Fruit fly (Drosophila melanogaster) whole organism, embryonic: Measurements from ENCODE around the gene CG43322.

Experiments used
- Atf-2 ChIP-seq: fragments of 200-800 bp; sonication (Bioruptor generic); optimal IDR thresholded peaks from 2 replicates; lab custom pipeline; 2016; ENCODE audit warnings: missing biosample characterization, missing genetic modification characterization
- CG10267 ChIP-seq: fragments of 200-800 bp; sonication (Bioruptor generic); optimal IDR thresholded peaks from 2 replicates; lab custom pipeline; 2018; ENCODE audit warnings: missing biosample characterization, mild to moderate bottlenecking, missing genetic modification characterization, moderate library complexity
- CG10543 ChIP-seq: fragments of 200-800 bp; sonication (Bioruptor generic); optimal IDR thresholded peaks from 3 replicates; lab custom pipeline; 2017; ENCODE audit warnings: missing biosample characterization, mild to moderate bottlenecking, missing genetic modification characterization, moderate library complexity
- CG12769 ChIP-seq: fragments of 200-800 bp; sonication (Bioruptor generic); optimal IDR thresholded peaks from 2 replicates; lab custom pipeline; 2019; ENCODE audit warnings: missing biosample characterization, mild to moderate bottlenecking, missing genetic modification characterization, moderate library complexity
- CG14441 ChIP-seq: fragments of 200-800 bp; sonication (Bioruptor generic); IDR thresholded peaks from 2 replicates; pipeline ENCODE4 v1.3.6; 2022; ENCODE audit warnings: missing biosample characterization, missing genetic modification characterization
- CG14965 ChIP-seq: fragments of 200-800 bp; sonication (Bioruptor generic); optimal IDR thresholded peaks from 2 replicates; lab custom pipeline; 2016; ENCODE audit warnings: missing biosample characterization, missing genetic modification characterization, borderline replicate concordance
- CG1647 ChIP-seq: fragments of 200-800 bp; sonication (Bioruptor generic); optimal IDR thresholded peaks from 3 replicates; lab custom pipeline; 2016; ENCODE audit warnings: missing biosample characterization, missing genetic modification characterization
- CG1832 ChIP-seq: fragments of 200-800 bp; sonication (Bioruptor generic); optimal IDR thresholded peaks from 2 replicates; lab custom pipeline; 2017; ENCODE audit warnings: missing biosample characterization, mild to moderate bottlenecking, missing genetic modification characterization, inconsistent platforms
- CG18619 ChIP-seq: fragments of 200-800 bp; sonication (Bioruptor generic); optimal IDR thresholded peaks from 3 replicates; lab custom pipeline; 2017; ENCODE audit warnings: missing biosample characterization, mild to moderate bottlenecking, missing genetic modification characterization
- CG32772 ChIP-seq: fragments of 200-800 bp; sonication (Bioruptor generic); IDR thresholded peaks from 2 replicates; pipeline ENCODE4 v1.3.6; 2022; ENCODE audit warnings: missing biosample characterization, missing genetic modification characterization
- CG33213 ChIP-seq: fragments of 200-800 bp; sonication (Bioruptor generic); optimal IDR thresholded peaks from 3 replicates; lab custom pipeline; 2016; ENCODE audit warnings: missing biosample characterization, missing genetic modification characterization
- CG4328 ChIP-seq: fragments of 200-800 bp; sonication (Bioruptor generic); optimal IDR thresholded peaks from 3 replicates; lab custom pipeline; 2017; ENCODE audit warnings: missing biosample characterization, missing genetic modification reagents, missing genetic modification characterization
- CG4820 ChIP-seq: fragments of 200-800 bp; sonication (Bioruptor generic); optimal IDR thresholded peaks from 3 replicates; lab custom pipeline; 2016; ENCODE audit warnings: missing biosample characterization, missing genetic modification characterization
- CG7357 ChIP-seq: fragments of 200-800 bp; sonication (Bioruptor generic); IDR thresholded peaks from 3 replicates; pipeline ENCODE4 v1.3.6; 2022; ENCODE audit warnings: missing biosample characterization, missing genetic modification characterization
- CG8478 ChIP-seq: fragments of >200 bp; optimal IDR thresholded peaks from 2 replicates; lab custom pipeline; 2018
- CG9609 ChIP-seq: fragments of 200-800 bp; sonication (Bioruptor generic); optimal IDR thresholded peaks from 3 replicates; lab custom pipeline; 2016; ENCODE audit warnings: missing biosample characterization, missing genetic modification characterization
- CG9932 ChIP-seq: fragments of 200-800 bp; sonication (Bioruptor generic); IDR thresholded peaks from 2 replicates; pipeline ENCODE4 v1.3.6; 2022; ENCODE audit warnings: missing biosample characterization, missing genetic modification characterization
- CrebB ChIP-seq: fragments of 200-800 bp; sonication (Bioruptor generic); optimal IDR thresholded peaks from 3 replicates; lab custom pipeline; 2018; ENCODE audit warnings: missing biosample characterization, mild to moderate bottlenecking, missing genetic modification characterization
- Dll ChIP-seq: fragments of 200-800 bp; sonication (Bioruptor generic); IDR thresholded peaks from 4 replicates; pipeline ENCODE4 v1.3.6; 2022; ENCODE audit warnings: missing biosample characterization, missing genetic modification characterization; ENCODE audit not compliant: partially characterized antibody
- Fer2 ChIP-seq: fragments of 200-800 bp; sonication (Bioruptor generic); optimal IDR thresholded peaks from 2 replicates; lab custom pipeline; 2018; ENCODE audit warnings: missing biosample characterization, mild to moderate bottlenecking, missing genetic modification characterization, moderate library complexity
- Hmx ChIP-seq: fragments of 200-800 bp; sonication (Bioruptor generic); optimal IDR thresholded peaks from 2 replicates; lab custom pipeline; 2016; ENCODE audit warnings: missing biosample characterization, missing genetic modification characterization
- Hr51 ChIP-seq, 2 experiments: fragments of 200-800 bp; sonication (Bioruptor generic); optimal IDR thresholded peaks; 2 replicates in 1 of 2; 3 replicates in 1 of 2; lab custom pipeline; 2016 to 2018; ENCODE audit warnings: missing biosample characterization in 2 of 2, missing genetic modification characterization in 2 of 2, mild to moderate bottlenecking in 1 of 2, moderate library complexity in 1 of 2
- Lhr ChIP-seq: fragments of 200-800 bp; sonication (Bioruptor generic); optimal IDR thresholded peaks from 3 replicates; lab custom pipeline; 2017; ENCODE audit warnings: mild to moderate bottlenecking, missing biosample characterization, missing genetic modification reagents, missing genetic modification characterization
- NFAT ChIP-seq: fragments of 200-800 bp; sonication (Bioruptor generic); IDR thresholded peaks from 2 replicates; pipeline ENCODE4 v1.3.6; 2022; ENCODE audit warnings: missing biosample characterization, missing genetic modification characterization
- Scr ChIP-seq: fragments of 200-800 bp; sonication (Bioruptor generic); IDR thresholded peaks from 2 replicates; pipeline ENCODE4 v1.3.6; 2022; ENCODE audit warnings: missing biosample characterization, missing genetic modification characterization; ENCODE audit not compliant: partially characterized antibody
- Sox102F ChIP-seq: fragments of 200-800 bp; sonication (Bioruptor generic); optimal IDR thresholded peaks from 2 replicates; lab custom pipeline; 2018; ENCODE audit warnings: missing biosample characterization, mild to moderate bottlenecking, missing genetic modification characterization, moderate library complexity
- Stat92E ChIP-seq, 3 experiments: fragments of >200 bp in 2 of 3; fragments of 200-800 bp in 1 of 3; sonication (Bioruptor generic) in 1 of 3; optimal IDR thresholded peaks; 2 replicates each; lab custom pipeline; 2017 to 2019; ENCODE audit warnings: missing biosample characterization in 3 of 3, missing genetic modification characterization in 3 of 3, mild to moderate bottlenecking in 1 of 3, moderate library complexity in 1 of 3
- Trl ChIP-seq, 3 experiments: fragments of >200 bp in 2 of 3; fragments of 200-800 bp in 1 of 3; sonication (Bioruptor generic) in 1 of 3; optimal IDR thresholded peaks; 2 replicates in 1 of 3; 3 replicates in 2 of 3; lab custom pipeline; 2016 to 2017; ENCODE audit warnings: missing biosample characterization in 1 of 3, missing genetic modification characterization in 1 of 3
- ara ChIP-seq: fragments of 200-800 bp; sonication (Bioruptor generic); IDR thresholded peaks from 2 replicates; pipeline ENCODE4 v1.3.6; 2022; ENCODE audit warnings: missing biosample characterization, missing genetic modification characterization
- bbx ChIP-seq: fragments of 200-800 bp; sonication (Bioruptor generic); IDR thresholded peaks from 2 replicates; pipeline ENCODE4 v1.3.6; 2022; ENCODE audit warnings: missing biosample characterization, missing genetic modification characterization; ENCODE audit not compliant: partially characterized antibody
- bsh ChIP-seq, 2 experiments: fragments of 200-800 bp; sonication (Bioruptor generic); optimal IDR thresholded peaks; 2 replicates each; lab custom pipeline; 2017 to 2018; ENCODE audit warnings: mild to moderate bottlenecking in 2 of 2, missing biosample characterization in 2 of 2, missing genetic modification characterization in 2 of 2, moderate library complexity in 1 of 2
- grau ChIP-seq: fragments of 200-800 bp; optimal IDR thresholded peaks from 3 replicates; lab custom pipeline; 2019; ENCODE audit warnings: missing biosample characterization, mild to moderate bottlenecking, missing genetic modification characterization, moderate library complexity
- jumu ChIP-seq: fragments of 200-800 bp; sonication (Bioruptor generic); optimal IDR thresholded peaks from 3 replicates; lab custom pipeline; 2016; ENCODE audit warnings: missing biosample characterization, missing genetic modification characterization
- nerfin-1 ChIP-seq: fragments of 200-800 bp; sonication (Bioruptor generic); optimal IDR thresholded peaks from 3 replicates; lab custom pipeline; 2019; ENCODE audit warnings: missing biosample characterization, mild to moderate bottlenecking, missing genetic modification characterization, moderate library complexity
- odd ChIP-seq: fragments of 200-800 bp; sonication (Bioruptor generic); optimal IDR thresholded peaks from 2 replicates; lab custom pipeline; 2017; ENCODE audit warnings: missing biosample characterization, mild to moderate bottlenecking, missing genetic modification characterization
- onecut ChIP-seq: fragments of 200-800 bp; sonication (Bioruptor generic); IDR thresholded peaks from 2 replicates; pipeline ENCODE4 v1.3.6; 2022; ENCODE audit warnings: missing biosample characterization, missing genetic modification characterization
- pho ChIP-seq: fragments of 200-800 bp; sonication (Bioruptor generic); optimal IDR thresholded peaks from 2 replicates; lab custom pipeline; 2016; ENCODE audit warnings: missing biosample characterization, missing genetic modification characterization
- pum ChIP-seq: fragments of 200-800 bp; sonication (Bioruptor generic); optimal IDR thresholded peaks from 2 replicates; lab custom pipeline; 2016; ENCODE audit warnings: missing biosample characterization, missing genetic modification characterization
- ro ChIP-seq: fragments of 200-800 bp; sonication (Bioruptor generic); IDR thresholded peaks from 2 replicates; pipeline ENCODE4 v1.3.6; 2022; ENCODE audit warnings: missing biosample characterization, missing genetic modification characterization
- run ChIP-seq: fragments of 200-800 bp; sonication (Bioruptor generic); optimal IDR thresholded peaks from 3 replicates; lab custom pipeline; 2018; ENCODE audit warnings: missing biosample characterization, mild to moderate bottlenecking, missing genetic modification characterization
- sqz ChIP-seq: fragments of 200-800 bp; sonication (Bioruptor generic); optimal IDR thresholded peaks from 3 replicates; lab custom pipeline; 2018; ENCODE audit warnings: missing biosample characterization, mild to moderate bottlenecking, missing genetic modification characterization
- ssp ChIP-seq: fragments of 200-800 bp; sonication (Bioruptor generic); IDR thresholded peaks from 2 replicates; pipeline ENCODE4 v1.3.6; 2022; ENCODE audit warnings: missing biosample characterization, missing genetic modification characterization
- stwl ChIP-seq: fragments of 200-800 bp; sonication (Bioruptor generic); optimal IDR thresholded peaks from 3 replicates; lab custom pipeline; 2018; ENCODE audit warnings: missing biosample characterization, mild to moderate bottlenecking, missing genetic modification characterization, moderate library complexity
- tll ChIP-seq, 2 experiments: fragments of 200-800 bp in 1 of 2; fragments of >200 bp in 1 of 2; sonication (Bioruptor generic) in 1 of 2; optimal IDR thresholded peaks; 2 replicates each; lab custom pipeline; 2017 to 2019; ENCODE audit warnings: missing biosample characterization in 2 of 2, missing genetic modification characterization in 2 of 2, mild to moderate bottlenecking in 1 of 2, moderate library complexity in 1 of 2
- tx ChIP-seq: fragments of 200-800 bp; sonication (Bioruptor generic); optimal IDR thresholded peaks from 2 replicates; lab custom pipeline; 2016; ENCODE audit warnings: missing biosample characterization, missing genetic modification characterization

Gene CG43322

DNA sequence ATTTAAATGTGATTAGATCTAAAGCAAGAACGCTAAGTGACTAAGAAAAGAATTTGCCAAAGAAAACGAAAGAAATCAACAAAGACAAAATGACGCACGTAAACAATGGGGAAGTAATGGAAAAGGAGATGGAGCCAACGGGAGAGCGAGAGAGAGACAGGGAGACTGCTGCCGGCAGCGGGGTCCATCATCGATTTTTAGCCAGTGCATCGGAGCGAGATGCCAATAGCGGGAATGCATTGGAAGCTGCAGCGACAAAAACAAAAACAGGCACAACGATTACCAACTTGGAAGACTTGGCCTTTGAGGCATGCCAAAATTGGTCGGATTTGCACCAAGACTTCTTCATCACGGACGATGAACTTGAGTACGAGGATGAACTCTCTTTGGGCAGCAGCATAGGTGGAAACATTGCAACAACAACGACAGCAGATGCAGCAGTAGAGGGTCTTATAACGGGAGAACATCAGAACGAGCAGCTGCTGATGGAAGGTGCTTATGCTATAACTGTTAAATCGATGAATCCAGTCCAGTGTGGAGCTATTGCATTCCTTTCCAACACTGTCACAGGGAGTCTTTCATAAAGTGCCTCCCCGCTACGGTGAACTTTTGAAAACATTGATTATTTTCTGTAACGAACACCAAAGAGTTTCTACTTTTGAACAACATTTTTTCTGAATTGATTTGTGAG is 37.4 kb downstream of the CG43322 start:
- TF ChIP-seq ara (GFP tag; lab: Robert Waterston, UW) (0 out of 2 replicates have a peak, but pooled peaks have one; percentile 7), Hr51 (GFP tag; optimal IDR thresholded peaks at IDR 0.05; lab: Kevin White, UChicago) (no peak), grau (tag; lab: Kevin White, UChicago) (peak; percentile 34), CG4328 (GFP tag; lab: Kevin White, UChicago) (no peak), CG1832 (GFP tag; lab: Kevin White, UChicago) (peak; percentile 60), bbx (GFP tag; lab: Robert Waterston, UW) (no peak), CG10267 (peak; percentile 36), CrebB (tag; lab: Kevin White, UChicago) (no peak), nerfin-1 (tag; lab: Kevin White, UChicago) (peak; percentile 47), bsh (GFP tag; optimal IDR thresholded peaks at IDR 0.05; lab: Kevin White, UChicago) (no peak), ro (GFP tag; lab: Robert Waterston, UW) (no peak), stwl (tag; lab: Kevin White, UChicago) (peak; percentile 67), CG8478 (lab: Kevin White, UChicago) (peak; percentile 33), Dll (0 out of 4 replicates have a peak, but pooled peaks have one; percentile 8), onecut (GFP tag; lab: Robert Waterston, UW) (peak; percentile 96)
- TF ChIP-seq, all 482 proteins: peak for 9

DNA sequence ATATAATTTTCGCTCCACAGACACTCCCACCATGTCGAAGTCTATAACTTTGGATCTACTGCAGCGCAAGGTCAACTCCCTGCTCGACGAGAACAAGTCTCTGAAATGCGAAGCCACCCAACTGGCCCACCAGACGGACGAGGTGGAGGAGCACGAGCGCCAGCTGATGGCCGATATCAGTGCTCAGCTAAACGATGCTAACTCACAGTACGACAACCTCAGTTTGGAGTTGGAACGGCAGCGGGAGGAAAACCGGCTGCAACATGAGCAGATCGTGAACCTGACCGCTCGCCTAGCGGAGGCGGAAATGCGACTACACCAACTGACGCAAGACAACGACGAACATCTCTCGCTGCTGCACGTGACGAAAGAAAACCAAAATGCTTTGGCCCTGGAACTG is 38.5 kb downstream of the CG43322 start:
- TF ChIP-seq pum (GFP tag; lab: Kevin White, UChicago) (no peak), CG18619 (GFP tag; lab: Kevin White, UChicago) (no peak), run (no peak), CG32772 (GFP tag; lab: Robert Waterston, UW) (no peak), tx (no peak), CG14965 (GFP tag; lab: Kevin White, UChicago) (no peak), CG7357 (no peak), Atf-2 (GFP tag; lab: Kevin White, UChicago) (no peak), odd (GFP tag; lab: Kevin White, UChicago) (no peak), CG12769 (tag; lab: Kevin White, UChicago) (no peak), CG14441 (GFP tag; lab: Robert Waterston, UW) (no peak), Stat92E (GFP tag; optimal IDR thresholded peaks at IDR 0.05; lab: Kevin White, UChicago) (no peak), Sox102F (GFP tag; lab: Kevin White, UChicago) (no peak), CG1647 (GFP tag; lab: Kevin White, UChicago) (no peak), CG9932 (GFP tag; lab: Robert Waterston, UW) (no peak), pho (no peak), Scr (GFP tag; lab: Robert Waterston, UW) (no peak)

DNA sequence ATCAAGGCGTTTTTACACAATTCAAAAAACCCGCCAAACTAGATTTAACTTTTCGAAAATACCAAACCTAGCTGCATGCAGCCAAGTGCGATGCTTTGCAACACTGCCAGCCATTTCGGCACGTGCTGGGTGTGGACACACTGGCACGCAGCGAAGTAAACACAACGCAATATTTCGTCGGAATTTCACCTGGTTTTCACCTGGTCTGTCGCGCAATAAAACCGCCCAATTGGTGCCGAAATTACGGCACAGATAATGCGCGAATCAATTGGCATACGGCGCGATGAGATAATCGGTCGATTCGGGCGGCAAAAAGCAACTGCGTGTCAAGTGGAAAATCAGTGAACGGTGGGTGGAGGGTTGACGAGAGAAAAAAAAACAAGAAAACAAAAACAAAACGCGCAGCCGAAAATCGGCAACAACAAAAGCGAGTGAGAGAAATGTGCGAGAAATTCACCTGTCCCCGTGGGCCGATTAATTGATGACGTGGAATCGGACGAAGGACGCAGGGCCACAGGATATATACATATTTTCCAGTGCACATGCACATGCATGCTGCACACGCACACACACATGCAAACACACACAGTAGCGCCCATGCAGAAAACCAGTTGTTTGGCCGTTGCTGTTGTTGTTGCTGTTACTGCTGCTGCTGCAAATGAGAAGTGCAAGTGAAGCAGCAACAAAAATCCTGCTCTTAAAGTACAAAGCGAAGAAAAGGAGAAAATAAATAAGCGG is 43.2 kb downstream of the CG43322 start, which contains the start of gene Mnn1:
Gene Mnn1 (plus strand): TSS at position 113 of the 738 bp plus-strand sequence.
- TF ChIP-seq CG4820 (GFP tag; lab: Kevin White, UChicago) (peak; percentile 10), Fer2 (tag; lab: Kevin White, UChicago) (no peak), NFAT (GFP tag; lab: Robert Waterston, UW) (peak; percentile 22; the same call in 1 of the 2 replicates), Trl (optimal IDR thresholded peaks at IDR 0.05; lab: Kevin White, UChicago) (no peak), Trl (GFP tag; optimal IDR thresholded peaks at IDR 0.05; lab: Kevin White, UChicago) (peak; percentile 40), CG9609 (GFP tag; lab: Kevin White, UChicago) (peak; percentile 34), stwl (tag; lab: Kevin White, UChicago) (peak; percentile 80), tll (GFP tag; optimal IDR thresholded peaks at IDR 0.05; lab: Kevin White, UChicago) (peak in 1 of 2 experiments; percentile 49), Hmx (GFP tag; lab: Kevin White, UChicago) (no peak), CG10543 (GFP tag; lab: Kevin White, UChicago) (peak; percentile 68), Hr51 (GFP tag; optimal IDR thresholded peaks at IDR 0.05; lab: Kevin White, UChicago) (peak in 1 of 2 experiments; percentile 63), CG33213 (peak; percentile 66), ssp (GFP tag; lab: Robert Waterston, UW) (no peak), sqz (peak; percentile 93), jumu (GFP tag; lab: Kevin White, UChicago) (peak; percentile 32), CG9932 (GFP tag; lab: Robert Waterston, UW) (peak; percentile 65), Lhr (peak; percentile 59)
